Worm (Caenorhabditis elegans) whole organism, late embryonic: Measurements from ENCODE around the gene gly-4.

Experiments used
- madf-2 ChIP-seq: sonication (generic microtip); optimal IDR thresholded peaks from 2 replicates; lab custom pipeline; 2017; ENCODE audit warnings: missing genetic modification characterization, missing compliant biosample characterization
- pax-1 ChIP-seq: fragments of 150-350 bp; optimal IDR thresholded peaks from 2 replicates; lab custom pipeline; 2014; ENCODE audit warnings: missing biosample characterization, missing genetic modification characterization
- pqm-1 ChIP-seq: sonication (generic microtip); optimal IDR thresholded peaks from 2 replicates; lab custom pipeline; 2016; ENCODE audit warnings: missing genetic modification characterization, missing compliant biosample characterization

- TF ChIP-seq madf-2 (tag; lab: Kevin White, UChicago) (no peak), pax-1 (no peak), pqm-1 (no peak)
These were observed 41.5 kb downstream of the gly-4 start for ce11 chrV:19853610-19854009.
